Fruit fly (Drosophila melanogaster) whole organism, pupa: Measurements from ENCODE around the gene Gr66a.

Experiments used
- CG14655 ChIP-seq: fragments of 200-800 bp; sonication (Bioruptor generic); optimal IDR thresholded peaks from 3 replicates; lab custom pipeline; 2017; ENCODE audit warnings: mild to moderate bottlenecking, missing biosample characterization, missing genetic modification reagents, missing genetic modification characterization
- CG32121 ChIP-seq: fragments of 200-800 bp; sonication (Bioruptor generic); IDR thresholded peaks from 2 replicates; pipeline ENCODE4 v1.3.6; 2022; ENCODE audit warnings: missing biosample characterization, missing genetic modification characterization
- CG8159 ChIP-seq: fragments of 200-800 bp; sonication (Bioruptor generic); optimal IDR thresholded peaks from 3 replicates; lab custom pipeline; 2018; ENCODE audit warnings: missing biosample characterization, mild to moderate bottlenecking, missing genetic modification characterization, moderate library complexity
- CG8301 ChIP-seq: fragments of 200-800 bp; sonication (Bioruptor generic); optimal IDR thresholded peaks from 2 replicates; lab custom pipeline; 2018; ENCODE audit warnings: missing biosample characterization, mild to moderate bottlenecking, missing genetic modification characterization
- CG9948 ChIP-seq: fragments of 200-800 bp; sonication (Bioruptor generic); optimal IDR thresholded peaks from 2 replicates; lab custom pipeline; 2018; ENCODE audit warnings: missing biosample characterization, mild to moderate bottlenecking, missing genetic modification characterization, moderate library complexity
- EcR ChIP-seq: fragments of 200-800 bp; sonication (Bioruptor generic); optimal IDR thresholded peaks from 3 replicates; lab custom pipeline; 2019; ENCODE audit warnings: missing biosample characterization, missing genetic modification characterization, mild to moderate bottlenecking, moderate library complexity, missing genetic modification reagents
- Pif1A ChIP-seq: fragments of 200-800 bp; sonication (Bioruptor generic); optimal IDR thresholded peaks from 3 replicates; lab custom pipeline; 2016; ENCODE audit warnings: missing biosample characterization, missing genetic modification characterization
- Pif1B ChIP-seq: fragments of 200-800 bp; sonication (Bioruptor generic); optimal IDR thresholded peaks from 3 replicates; lab custom pipeline; 2016; ENCODE audit warnings: missing biosample characterization, missing genetic modification characterization

DNA sequence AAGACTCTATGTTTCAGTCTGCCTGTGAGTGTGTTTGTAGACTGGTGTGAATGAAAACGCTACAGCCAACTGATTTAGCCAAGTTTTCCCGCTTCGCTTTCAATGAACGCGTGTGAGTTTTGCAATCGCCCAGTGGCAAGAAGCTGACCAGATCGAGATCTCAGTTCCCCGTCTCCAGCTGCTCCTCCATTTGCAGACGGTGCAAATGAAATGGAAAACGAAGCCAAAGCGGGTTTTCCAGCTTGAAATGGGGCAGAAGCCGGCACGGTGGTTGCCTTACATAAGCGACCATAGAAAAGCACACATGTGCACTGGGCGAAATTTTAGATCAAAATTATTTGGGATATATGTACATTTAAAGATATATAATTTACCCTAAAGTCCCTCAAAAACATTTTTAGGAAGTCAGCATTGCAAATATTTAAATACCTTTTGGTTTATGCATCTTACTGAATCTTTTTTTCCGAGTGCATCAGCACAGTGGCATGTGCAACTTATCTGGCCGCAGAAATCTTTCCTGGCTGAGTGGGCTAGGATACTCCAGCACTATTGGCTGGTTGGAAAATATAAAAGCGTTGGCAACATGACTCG, 12.2 kb upstream of the Gr66a start, which contains the start of gene CG43059:
- TF ChIP-seq CG32121 (GFP tag; lab: Robert Waterston, UW) (peak; percentile 93), EcR (GFP tag; lab: Kevin White, UChicago) (no peak), CG9948 (tag; lab: Kevin White, UChicago) (no peak), CG8301 (tag; lab: Kevin White, UChicago) (peak; percentile 88), CG14655 (GFP tag; lab: Kevin White, UChicago) (peak; percentile 82), Pif1A (peak; percentile 38), Pif1B (GFP tag; lab: Kevin White, UChicago) (no peak), CG8159 (tag; lab: Kevin White, UChicago) (no peak)
